Fruit fly (Drosophila melanogaster) whole organism, embryonic: ENCODE results near the gene Sec20.

Source experiments
- CG10366 ChIP-seq: fragments of 200-800 bp; sonication (Bioruptor generic); IDR thresholded peaks from 2 replicates; pipeline ENCODE4 v1.3.6; 2022; ENCODE audit warnings: missing biosample characterization, missing genetic modification characterization
- CG3726 ChIP-seq: fragments of 200-800 bp; sonication (Bioruptor generic); IDR thresholded peaks from 3 replicates; pipeline ENCODE4, ENCODE4 v1.3.6; 2022; ENCODE audit warnings: missing biosample characterization, missing genetic modification characterization
- CG6791 ChIP-seq: fragments of 200-800 bp; sonication (Bioruptor generic); IDR thresholded peaks from 3 replicates; pipeline ENCODE4 v1.3.6; 2022; ENCODE audit warnings: missing biosample characterization, missing genetic modification characterization; ENCODE audit not compliant: partially characterized antibody
- ERR ChIP-seq: fragments of 200-800 bp; sonication (Bioruptor generic); optimal IDR thresholded peaks from 2 replicates; lab custom pipeline; 2016; ENCODE audit warnings: missing biosample characterization, missing genetic modification characterization
- h ChIP-seq: fragments of >200 bp; optimal IDR thresholded peaks from 2 replicates; lab custom pipeline; 2017
- seq ChIP-seq: fragments of 200-800 bp; sonication (Bioruptor generic); IDR thresholded peaks from 2 replicates; pipeline ENCODE4 v1.3.6; 2022; ENCODE audit warnings: missing biosample characterization, missing genetic modification characterization
- wor ChIP-seq: fragments of 200-800 bp; sonication (Bioruptor generic); IDR thresholded peaks from 2 replicates; pipeline ENCODE4 v1.3.6; 2022; ENCODE audit warnings: missing biosample characterization, missing genetic modification characterization

DNA sequence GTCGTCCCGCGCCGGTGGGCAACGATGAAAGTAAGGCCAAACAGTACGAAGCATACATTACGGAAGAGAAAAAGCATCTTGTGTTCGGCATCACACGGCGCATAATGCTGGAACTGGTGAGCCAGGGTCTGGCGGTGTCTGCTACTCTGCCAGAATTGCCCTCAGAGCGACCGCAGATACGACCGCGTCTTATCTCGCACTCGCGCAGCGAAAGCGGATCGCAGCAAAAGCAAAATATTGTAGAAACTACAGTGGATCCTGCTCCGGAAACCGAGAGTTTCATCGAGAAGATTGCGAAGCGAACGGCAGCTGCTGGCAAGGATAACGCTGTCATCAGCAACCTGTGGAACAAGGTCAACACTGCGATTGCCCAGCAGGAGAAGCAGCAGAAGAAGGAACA, 26.6 kb downstream of the Sec20 start:
- TF ChIP-seq wor (GFP tag; lab: Robert Waterston, UW) (no peak), ERR (no peak), CG3726 (GFP tag; lab: Robert Waterston, UW) (no peak), CG10366 (no peak), CG6791 (GFP tag; lab: Robert Waterston, UW) (no peak), seq (GFP tag; lab: Robert Waterston, UW) (no peak), h (lab: Kevin White, UChicago) (no peak)
